Worm (Caenorhabditis elegans): ENCODE data around the gene T04F8.2.

- TF ChIP-seq W03F9.2 (tag; optimal IDR thresholded peaks at IDR 0.05) (no peak), him-1 (tag; optimal IDR thresholded peaks at IDR 0.05) (no peak), dao-5 (tag; optimal IDR thresholded peaks at IDR 0.05) (no peak)
Observed at ce11 chrX:11665522-11666017, 9.2 kb upstream of the T04F8.2 start.

Data from whole organism, L4/young adult.